Worm (Caenorhabditis elegans): ENCODE measurements around the gene lgc-32.
A peak's percentile ranks its signal among the peaks of the same experiment; 100 is the strongest.

The lgc-32 gene

ce11 chrX:661727-662330, 10.1 kb upstream of the lgc-32 start, which contains the start of gene rund-1 (continued):
- no peak for TF ChIP-seq egl-27 (tag; optimal IDR thresholded peaks at IDR 0.05)
- TF ChIP-seq daf-12 (tag; optimal IDR thresholded peaks at IDR 0.05), result no peak
- no peak for TF ChIP-seq jun-1 (tag; optimal IDR thresholded peaks at IDR 0.05)
- no peak for TF ChIP-seq mml-1 (tag; optimal IDR thresholded peaks at IDR 0.05)
- TF ChIP-seq mdl-1 (tag; optimal IDR thresholded peaks at IDR 0.05), result no peak
- TF ChIP-seq nhr-76 (tag; optimal IDR thresholded peaks at IDR 0.05), result no peak
- no peak for TF ChIP-seq unc-62 (GFP tag; optimal IDR thresholded peaks at IDR 0.05)
- TF ChIP-seq lin-15B (tag; optimal IDR thresholded peaks at IDR 0.05), result no peak
- no peak for TF ChIP-seq ceh-9 (tag; optimal IDR thresholded peaks at IDR 0.05)

ce11 chrX:666125-666524, 5.8 kb upstream of the lgc-32 start, which contains the start of gene T19D7.5:
T19D7.5 (minus strand) TSS chrX:666225.
- no peak for TF ChIP-seq nhr-28 (tag; optimal IDR thresholded peaks at IDR 0.05)
- no peak for TF ChIP-seq ama-1 (optimal IDR thresholded peaks at IDR 0.05)
- TF ChIP-seq lin-39 (tag; optimal IDR thresholded peaks at IDR 0.05), result no peak
- TF ChIP-seq ZK546.5 (tag; optimal IDR thresholded peaks at IDR 0.05), result no peak
- no peak for TF ChIP-seq nhr-11 (tag; optimal IDR thresholded peaks at IDR 0.05)
- TF ChIP-seq R02D3.7 (tag; optimal IDR thresholded peaks at IDR 0.05), result no peak
- no peak for TF ChIP-seq pha-4 (tag; optimal IDR thresholded peaks at IDR 0.05)
- TF ChIP-seq nhr-76 (tag; optimal IDR thresholded peaks at IDR 0.05), result no peak

- peak; percentile 72 for TF ChIP-seq elt-2 (tag; optimal IDR thresholded peaks at IDR 0.05)
- TF ChIP-seq nhr-23 (tag; optimal IDR thresholded peaks at IDR 0.05), result no peak
- TF ChIP-seq pqm-1 (tag; optimal IDR thresholded peaks at IDR 0.05), result peak; percentile 37
Observed at ce11 chrX:670603-671002, 1.3 kb upstream of the lgc-32 start, which contains the start of gene T19D7.6. T19D7.6 (minus strand) TSS chrX:670800.

ce11 chrX:680920-681319, 9.0 kb downstream of the lgc-32 start, which contains the start of gene T19D7.7:
T19D7.7 (minus strand) TSS chrX:681020.
- TF ChIP-seq nhr-77 (tag; optimal IDR thresholded peaks at IDR 0.05) (no peak), unc-62 (GFP tag; optimal IDR thresholded peaks at IDR 0.05) (no peak), fos-1 (tag; optimal IDR thresholded peaks at IDR 0.05) (no peak), hmg-11 (tag; optimal IDR thresholded peaks at IDR 0.05) (no peak), mdl-1 (tag; optimal IDR thresholded peaks at IDR 0.05) (no peak), ztf-11 (tag; optimal IDR thresholded peaks at IDR 0.05) (no peak), skn-1 (tag; optimal IDR thresholded peaks at IDR 0.05) (no peak), nhr-25 (tag; optimal IDR thresholded peaks at IDR 0.05) (no peak)

ce11 chrX:681413-681812, 9.5 kb downstream of the lgc-32 start:
- TF ChIP-seq nhr-25 (tag; optimal IDR thresholded peaks at IDR 0.05), result no peak
- no peak for TF ChIP-seq ZK546.5 (tag; optimal IDR thresholded peaks at IDR 0.05)
- TF ChIP-seq nfya-1 (tag; optimal IDR thresholded peaks at IDR 0.05; ENCODE audit: insufficient read depth), result no peak
- no peak for TF ChIP-seq ztf-11 (tag; optimal IDR thresholded peaks at IDR 0.05)
- no peak for TF ChIP-seq nhr-67 (tag; optimal IDR thresholded peaks at IDR 0.05)
- TF ChIP-seq mml-1 (tag; optimal IDR thresholded peaks at IDR 0.05), result no peak
- no peak for TF ChIP-seq hmg-11 (tag; optimal IDR thresholded peaks at IDR 0.05)
- TF ChIP-seq ceh-16 (tag; optimal IDR thresholded peaks at IDR 0.05), result no peak
- TF ChIP-seq sea-2 (GFP tag; optimal IDR thresholded peaks at IDR 0.05), result no peak

ce11 chrX:682691-683090, 10.8 kb downstream of the lgc-32 start, which contains the start of gene Y9C12A.1:
Y9C12A.1 (minus strand) TSS chrX:682791.
- TF ChIP-seq mdl-1 (tag; optimal IDR thresholded peaks at IDR 0.05) (no peak), fos-1 (tag; optimal IDR thresholded peaks at IDR 0.05) (no peak), mml-1 (tag; optimal IDR thresholded peaks at IDR 0.05) (no peak), lsy-12 (tag; optimal IDR thresholded peaks at IDR 0.05) (no peak), nhr-67 (tag; optimal IDR thresholded peaks at IDR 0.05) (no peak), fkh-10 (GFP tag; optimal IDR thresholded peaks at IDR 0.05) (no peak), daf-12 (tag; optimal IDR thresholded peaks at IDR 0.05) (no peak), elt-3 (tag; optimal IDR thresholded peaks at IDR 0.05) (no peak), ceh-82 (tag; optimal IDR thresholded peaks at IDR 0.05) (no peak), ceh-9 (tag; optimal IDR thresholded peaks at IDR 0.05) (no peak), nhr-12 (tag; optimal IDR thresholded peaks at IDR 0.05) (no peak), sea-2 (GFP tag; optimal IDR thresholded peaks at IDR 0.05) (no peak), ztf-4 (tag; optimal IDR thresholded peaks at IDR 0.05) (no peak), lin-15B (tag; optimal IDR thresholded peaks at IDR 0.05) (no peak), unc-62 (GFP tag; optimal IDR thresholded peaks at IDR 0.05) (no peak), R02D3.7 (tag; optimal IDR thresholded peaks at IDR 0.05) (no peak), nhr-25 (tag; optimal IDR thresholded peaks at IDR 0.05) (no peak), elt-2 (tag; optimal IDR thresholded peaks at IDR 0.05) (no peak)
